Worm (Caenorhabditis elegans) whole organism, L2 larva: ENCODE measurements around the gene ssq-1.

Experiments used
- ama-1 ChIP-seq: fragments of 150-350 bp; optimal IDR thresholded peaks from 2 replicates; lab custom pipeline; 2018; ENCODE audit warnings: inconsistent platforms
- elt-3 ChIP-seq: sonication (generic microtip); optimal IDR thresholded peaks from 2 replicates; lab custom pipeline; 2017; ENCODE audit warnings: missing biosample characterization, missing genetic modification characterization
- nhr-23 ChIP-seq: fragments of 150-350 bp; optimal IDR thresholded peaks from 2 replicates; lab custom pipeline; 2014; ENCODE audit warnings: missing biosample characterization, missing genetic modification reagents, missing genetic modification characterization
- unc-55 ChIP-seq: fragments of 150-350 bp; sonication (generic microtip); optimal IDR thresholded peaks from 3 replicates; lab custom pipeline; 2014; ENCODE audit warnings: missing biosample characterization, missing genetic modification reagents, missing genetic modification characterization

- TF ChIP-seq nhr-23 (tag; lab: Kevin White, UChicago) (no peak), ama-1 (lab: Kevin White, UChicago) (no peak), elt-3 (no peak), unc-55 (GFP tag; lab: Kevin White, UChicago) (no peak)
Observed at ce11 chrIV:9848075-9848474, 4.3 kb upstream of the ssq-1 start, which contains the start of gene K07F5.7.
